Fruit fly (Drosophila melanogaster): Measurements from ENCODE around the gene Tm1.

Gene Tm1

DNA sequence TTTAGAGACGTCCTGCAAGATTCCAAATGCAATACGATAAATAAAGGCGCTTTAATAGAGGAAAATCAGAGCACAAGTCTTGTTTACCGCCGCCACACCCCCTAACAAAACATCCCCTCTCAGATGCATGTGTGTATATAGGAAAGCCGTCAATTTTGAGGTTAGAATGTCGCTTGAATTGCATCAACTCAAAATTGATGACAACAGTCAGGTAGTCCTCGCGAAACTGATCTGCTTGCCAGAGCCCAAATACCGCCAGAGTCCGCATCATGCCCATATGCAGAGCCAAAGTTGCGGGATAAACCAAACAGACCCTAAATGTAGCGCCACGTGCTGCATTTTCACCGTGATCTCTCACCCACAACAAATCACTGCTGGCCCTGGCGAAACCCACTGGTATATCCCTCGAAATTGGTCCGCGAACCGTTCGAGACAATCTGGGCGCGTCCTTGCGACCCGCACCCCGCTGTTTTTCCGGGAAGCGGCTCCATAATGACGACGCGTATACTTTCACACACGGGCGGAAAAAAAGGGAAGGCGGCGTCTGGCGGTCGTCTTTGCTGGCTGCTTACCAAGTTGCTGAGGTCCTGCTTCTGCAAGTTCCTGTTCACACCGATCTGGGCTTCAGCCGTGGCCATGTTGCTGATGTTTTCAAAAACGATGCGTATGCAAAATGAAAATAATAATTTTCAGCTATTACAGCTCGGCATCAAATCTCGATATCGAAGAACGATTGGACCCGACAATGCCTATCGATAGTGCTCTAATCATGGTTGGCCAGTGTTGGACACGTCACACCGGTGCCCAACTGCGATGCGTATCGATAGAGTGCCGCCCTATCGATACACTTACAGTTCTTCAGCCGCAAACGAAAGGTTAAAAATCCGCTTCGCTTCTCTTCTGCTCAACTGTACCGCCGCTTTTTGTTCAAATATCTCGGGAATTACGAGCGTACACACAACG is 15.0 kb upstream of the Tm1 start, which contains the start of the genes eIF2gamma and Set:
TSS of gene eIF2gamma (minus strand) at position 749 of the 963 bp plus-strand sequence.
TSS of gene Set (plus strand) at position 843 of the 963 bp plus-strand sequence.
- TF ChIP-seq psq (optimal IDR thresholded peaks at IDR 0.05) (no peak), EcR (GFP tag; optimal IDR thresholded peaks at IDR 0.05) (no peak), Dll (optimal IDR thresholded peaks at IDR 0.05) (no peak), usp (GFP tag; optimal IDR thresholded peaks at IDR 0.05) (no peak), CG8478 (optimal IDR thresholded peaks at IDR 0.05) (no peak), pan (optimal IDR thresholded peaks at IDR 0.05) (no peak)

DNA sequence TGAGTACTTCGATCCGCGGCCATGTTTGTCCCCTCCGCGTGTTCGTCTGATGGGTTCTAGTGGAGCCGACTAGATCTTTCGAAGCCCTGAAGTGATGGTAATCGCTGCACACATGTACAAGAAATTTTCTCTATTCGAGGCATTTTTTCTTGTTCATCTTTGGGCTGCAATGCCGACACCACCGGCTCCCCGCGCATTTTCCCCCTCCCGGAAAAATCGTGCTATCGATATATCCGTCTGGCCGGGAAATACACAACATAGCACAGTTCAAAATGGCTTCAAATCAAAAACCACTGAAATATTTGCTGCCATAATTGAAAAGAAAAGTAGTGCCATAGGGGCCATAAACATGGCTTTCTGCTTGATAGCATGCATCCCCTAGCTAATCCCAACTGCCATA is 14.1 kb upstream of the Tm1 start:
- no peak for TF ChIP-seq Dll (optimal IDR thresholded peaks at IDR 0.05)
- TF ChIP-seq pan (optimal IDR thresholded peaks at IDR 0.05) = no peak
- no peak for TF ChIP-seq EcR (GFP tag; optimal IDR thresholded peaks at IDR 0.05)
- no peak for TF ChIP-seq usp (GFP tag; optimal IDR thresholded peaks at IDR 0.05)
- TF ChIP-seq CG8478 (optimal IDR thresholded peaks at IDR 0.05) = no peak
- TF ChIP-seq psq (optimal IDR thresholded peaks at IDR 0.05) = no peak

DNA sequence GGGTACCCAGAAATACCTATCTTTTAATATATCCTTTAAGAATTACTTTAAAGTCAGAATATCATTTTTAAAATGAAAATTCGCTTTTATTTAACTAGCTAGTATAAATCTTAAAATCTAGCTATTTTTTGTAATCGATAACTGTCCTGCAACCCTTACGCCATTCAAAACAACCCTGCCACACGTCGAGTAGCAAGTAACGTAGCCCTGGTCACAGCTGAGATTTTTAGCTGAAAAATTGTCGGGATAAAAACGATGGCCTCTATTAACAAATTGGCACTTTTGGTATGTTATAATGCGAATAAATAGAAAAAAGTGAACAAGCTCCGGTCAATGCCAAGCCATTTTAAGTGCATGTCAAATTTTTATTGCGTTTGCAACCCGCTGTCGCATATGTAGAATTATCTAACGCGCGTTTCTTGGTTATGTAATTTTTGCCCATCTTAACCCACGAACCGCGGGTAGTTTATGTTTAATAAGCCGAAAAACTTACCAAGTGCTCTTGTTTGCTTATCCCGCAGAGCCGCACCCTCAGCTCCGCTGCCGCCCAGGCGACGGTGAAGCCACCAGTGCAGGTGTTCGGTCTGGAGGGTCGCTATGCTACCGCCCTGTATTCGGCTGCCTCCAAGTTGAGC is 12.5 kb upstream of the Tm1 start, which contains the start of gene ATPsynO:
TSS of gene ATPsynO (plus strand) at position 186 of the 635 bp plus-strand sequence.
- TF ChIP-seq pan (optimal IDR thresholded peaks at IDR 0.05) (no peak), Dll (optimal IDR thresholded peaks at IDR 0.05) (no peak), psq (optimal IDR thresholded peaks at IDR 0.05) (no peak), usp (GFP tag; optimal IDR thresholded peaks at IDR 0.05) (no peak), CG8478 (optimal IDR thresholded peaks at IDR 0.05) (no peak), EcR (GFP tag; optimal IDR thresholded peaks at IDR 0.05) (no peak)

DNA sequence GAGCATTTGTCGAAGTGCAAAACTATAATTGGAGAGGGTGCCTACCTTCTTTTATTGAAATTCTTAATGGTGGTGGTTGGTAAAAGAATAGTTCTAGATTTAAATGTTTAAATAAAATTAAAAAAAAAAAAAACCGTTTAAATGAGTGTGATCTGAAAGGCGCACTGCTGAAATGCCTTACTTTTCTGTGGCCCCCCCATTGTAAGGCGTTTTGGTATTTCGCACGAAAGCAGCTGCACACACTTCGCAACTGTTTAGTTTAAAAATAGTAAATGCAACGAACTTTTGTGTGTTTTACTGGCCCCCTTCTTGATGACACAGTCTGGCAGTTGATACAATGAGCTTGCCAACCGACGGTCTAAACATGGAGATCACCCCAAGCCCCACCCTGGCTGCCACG is 9.6 kb upstream of the Tm1 start, which contains the start of the genes CG14864 and Zip88E:
TSS of gene CG14864 (minus strand) at position 113 of the 400 bp plus-strand sequence.
TSS of gene Zip88E (plus strand) at position 237 of the 400 bp plus-strand sequence.
- TF ChIP-seq psq (optimal IDR thresholded peaks at IDR 0.05) = no peak
- no peak for TF ChIP-seq usp (GFP tag; optimal IDR thresholded peaks at IDR 0.05)
- no peak for TF ChIP-seq Dll (optimal IDR thresholded peaks at IDR 0.05)
- no peak for TF ChIP-seq CG8478 (optimal IDR thresholded peaks at IDR 0.05)
- no peak for TF ChIP-seq pan (optimal IDR thresholded peaks at IDR 0.05)
- TF ChIP-seq EcR (GFP tag; optimal IDR thresholded peaks at IDR 0.05) = no peak

DNA sequence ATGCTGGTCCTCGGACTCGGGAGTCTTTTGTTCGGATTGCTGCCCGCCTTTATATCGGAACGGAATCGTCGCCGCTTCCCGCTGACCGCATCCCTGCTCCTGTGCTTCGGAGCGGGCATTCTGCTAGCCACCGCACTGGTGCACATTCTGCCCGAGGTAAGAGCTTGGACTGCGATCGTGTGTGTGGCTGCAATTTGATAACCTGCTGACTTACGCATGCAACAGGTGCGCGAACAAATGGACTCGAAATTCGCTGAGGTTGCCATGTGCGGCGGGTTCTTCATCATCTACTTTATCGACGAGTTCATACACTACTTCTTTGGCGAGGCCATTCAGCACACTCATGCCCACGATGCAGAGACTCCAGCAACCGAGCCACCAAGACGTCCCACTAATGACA is 9.2 kb upstream of the Tm1 start:
- no peak for TF ChIP-seq Dll (optimal IDR thresholded peaks at IDR 0.05)
- no peak for TF ChIP-seq CG8478 (optimal IDR thresholded peaks at IDR 0.05)
- no peak for TF ChIP-seq usp (GFP tag; optimal IDR thresholded peaks at IDR 0.05)
- TF ChIP-seq pan (optimal IDR thresholded peaks at IDR 0.05) = no peak
- TF ChIP-seq psq (optimal IDR thresholded peaks at IDR 0.05) = no peak
- no peak for TF ChIP-seq EcR (GFP tag; optimal IDR thresholded peaks at IDR 0.05)

DNA sequence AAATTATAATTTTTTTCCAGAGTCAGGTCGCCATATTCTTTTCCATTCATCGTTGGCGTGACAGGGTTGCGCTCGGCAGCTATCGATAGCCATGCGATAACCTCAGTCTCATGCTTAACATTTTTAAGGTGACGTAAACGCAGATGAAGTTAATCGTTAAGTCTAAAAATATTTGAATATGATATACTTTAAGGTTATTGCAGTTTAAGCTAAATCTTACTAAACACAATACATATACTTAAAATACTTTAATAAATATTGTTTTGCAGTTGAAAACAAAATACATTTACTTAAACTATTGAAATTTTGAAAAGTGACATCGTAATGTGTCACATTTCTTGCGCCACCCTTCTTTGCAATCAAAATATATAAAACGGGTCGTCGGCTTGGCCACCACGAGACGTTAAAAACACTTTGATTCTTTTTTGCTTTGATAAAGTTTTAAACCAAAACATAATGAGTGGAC is 2.8 kb upstream of the Tm1 start, which contains the start of the genes Cp190 and CG4338:
TSS of gene Cp190 (minus strand) at position 84 of the 466 bp plus-strand sequence.
TSS of gene CG4338 (plus strand) at position 365 of the 466 bp plus-strand sequence.
- no peak for TF ChIP-seq psq (optimal IDR thresholded peaks at IDR 0.05)

DNA sequence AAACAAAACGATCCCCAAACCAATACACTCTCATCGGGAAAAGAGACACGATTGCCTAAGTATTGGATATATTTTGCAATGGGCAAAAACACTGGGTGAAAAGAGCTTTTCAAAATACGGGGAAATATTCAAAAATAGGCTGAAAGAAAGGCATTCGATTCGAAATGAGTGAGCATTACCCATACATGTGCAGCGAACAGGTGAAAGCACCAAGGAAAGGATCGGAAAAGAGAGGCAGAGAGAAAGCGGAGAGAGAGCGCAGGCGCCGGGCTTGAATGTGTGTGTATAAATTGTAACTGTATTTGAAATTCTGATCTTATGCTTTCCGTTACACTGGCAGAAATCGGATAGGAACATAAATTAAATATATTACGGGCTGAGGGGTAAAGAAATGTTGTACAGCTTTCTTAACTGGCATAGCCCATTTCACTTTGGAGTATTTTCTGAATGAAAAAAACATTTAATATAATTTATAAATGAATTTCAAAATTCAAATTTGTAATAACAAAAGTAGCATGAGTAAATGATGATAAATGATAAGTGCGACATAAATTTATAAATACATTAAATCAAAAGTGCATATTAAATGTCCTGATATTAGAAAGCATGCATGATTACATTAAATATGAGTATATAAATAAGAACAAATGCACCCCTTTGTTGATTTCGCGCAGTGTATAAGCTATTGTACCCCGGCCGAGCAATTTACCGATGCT is 2.8 kb downstream of the Tm1 start:
- no peak for TF ChIP-seq EcR (GFP tag; optimal IDR thresholded peaks at IDR 0.05)
- no peak for TF ChIP-seq Dll (optimal IDR thresholded peaks at IDR 0.05)
- no peak for TF ChIP-seq psq (optimal IDR thresholded peaks at IDR 0.05)
- no peak for TF ChIP-seq usp (GFP tag; optimal IDR thresholded peaks at IDR 0.05)
- TF ChIP-seq pan (optimal IDR thresholded peaks at IDR 0.05) = no peak
- no peak for TF ChIP-seq CG8478 (optimal IDR thresholded peaks at IDR 0.05)

DNA sequence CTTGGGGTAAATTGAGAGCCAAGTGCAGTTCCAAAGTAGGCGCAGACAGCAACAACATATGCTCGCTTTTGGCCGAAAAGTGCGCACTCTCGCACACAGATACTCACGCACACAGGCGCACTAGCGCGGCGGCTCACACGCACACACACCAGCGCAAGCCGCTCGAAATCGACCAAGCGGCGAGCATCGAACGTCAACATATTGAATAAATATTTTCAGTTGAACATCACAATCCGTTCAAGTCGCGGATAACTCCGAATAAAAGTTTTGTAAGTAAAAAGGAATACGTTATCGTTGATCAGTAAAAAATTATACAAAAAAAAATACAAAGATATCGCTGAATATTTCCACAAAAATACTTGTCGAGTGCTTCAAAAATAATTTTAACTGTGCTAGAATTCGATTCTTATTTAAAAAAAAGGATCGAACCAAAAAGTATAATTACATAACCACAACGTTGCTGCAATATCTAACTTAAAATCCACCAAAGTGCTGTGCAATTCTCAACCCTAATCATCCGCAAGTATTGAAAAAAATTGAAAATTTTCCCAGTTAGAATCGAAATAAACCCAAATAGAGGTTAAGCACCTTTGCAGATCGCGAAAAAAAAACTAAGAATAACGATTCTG is 3.4 kb downstream of the Tm1 start:
- TF ChIP-seq CG8478 (optimal IDR thresholded peaks at IDR 0.05) (no peak), psq (optimal IDR thresholded peaks at IDR 0.05) (no peak), pan (optimal IDR thresholded peaks at IDR 0.05) (no peak), EcR (GFP tag; optimal IDR thresholded peaks at IDR 0.05) (no peak), usp (GFP tag; optimal IDR thresholded peaks at IDR 0.05) (no peak)

DNA sequence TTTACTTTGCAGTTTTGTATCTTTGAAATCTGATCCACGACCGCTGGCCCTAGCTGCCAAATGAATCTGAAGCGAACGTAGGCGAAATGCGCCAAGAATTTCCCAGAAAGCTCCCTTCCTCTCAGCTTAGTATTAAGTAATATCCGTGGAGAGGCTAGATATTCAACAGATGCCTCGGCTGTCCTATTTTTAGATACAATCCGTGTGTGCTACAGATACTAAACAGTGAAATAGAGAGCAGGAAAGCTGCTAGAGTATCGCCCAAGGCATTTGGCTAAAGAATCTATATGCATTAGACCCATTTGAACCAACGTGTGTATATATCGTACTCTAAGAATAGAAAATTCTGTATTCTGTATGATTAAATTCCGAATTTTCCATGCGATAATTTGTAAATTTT is 4.3 kb downstream of the Tm1 start:
- TF ChIP-seq pan (optimal IDR thresholded peaks at IDR 0.05) (no peak), CG8478 (optimal IDR thresholded peaks at IDR 0.05) (no peak), usp (GFP tag; optimal IDR thresholded peaks at IDR 0.05) (no peak), EcR (GFP tag; optimal IDR thresholded peaks at IDR 0.05) (no peak), Dll (optimal IDR thresholded peaks at IDR 0.05) (no peak)

DNA sequence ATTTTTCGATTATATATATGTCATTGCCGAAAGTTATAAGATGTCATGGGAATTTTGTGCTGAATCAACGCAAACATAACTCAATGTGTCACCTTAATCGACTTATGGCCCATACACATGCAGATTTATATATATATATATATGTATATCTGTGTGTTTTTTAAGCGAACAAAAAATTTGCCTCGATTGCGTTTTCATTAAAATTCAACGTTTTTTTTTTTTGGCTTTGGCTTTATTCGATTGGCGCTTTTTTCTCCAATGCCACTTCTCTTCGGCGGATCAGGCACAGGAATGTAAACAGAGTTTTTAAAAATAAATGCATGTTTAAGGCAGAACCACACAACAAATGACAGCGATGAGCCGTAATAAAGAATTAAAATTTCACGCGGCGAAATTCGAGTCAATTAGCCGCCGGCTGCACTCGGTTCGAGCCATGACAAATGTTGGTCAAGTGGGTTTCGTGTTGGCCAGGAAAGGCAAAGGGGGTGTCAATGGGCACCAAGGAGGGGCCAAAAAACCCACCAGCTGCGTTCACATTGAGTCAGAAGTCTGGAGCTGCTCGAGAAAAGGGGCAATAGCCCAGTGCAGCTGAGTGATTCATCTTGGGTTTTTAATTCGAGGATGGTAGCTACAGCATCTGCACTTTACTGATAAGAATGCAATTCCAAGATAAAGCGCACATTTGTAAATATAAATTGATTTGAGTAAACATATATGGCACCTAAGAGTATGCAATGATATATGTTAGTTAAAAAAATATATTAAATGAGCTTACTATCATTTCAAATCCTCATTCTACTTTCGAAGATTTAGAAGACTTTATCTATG is 5.2 kb downstream of the Tm1 start:
- no peak for TF ChIP-seq psq (optimal IDR thresholded peaks at IDR 0.05)
- no peak for TF ChIP-seq CG8478 (optimal IDR thresholded peaks at IDR 0.05)
- TF ChIP-seq EcR (GFP tag; optimal IDR thresholded peaks at IDR 0.05) = no peak
